Worm (Caenorhabditis elegans) whole organism, young adult: ENCODE results near the gene F17C11.2.

Experiments used
- ama-1 ChIP-seq, 3 experiments: fragments of 150-350 bp in 1 of 3; sonication (generic microtip) in 2 of 3; optimal IDR thresholded peaks; 2 replicates each; lab custom pipeline; 2014 to 2018; ENCODE audit warnings: missing biosample characterization in 2 of 3, missing genetic modification characterization in 2 of 3, missing genetic modification reagents in 2 of 3
- aptf-2 ChIP-seq: fragments of 200-800 bp; sonication (Bioruptor generic); conservative IDR thresholded peaks from 2 replicates; pipeline ENCODE4 v1.3.6; 2022; ENCODE audit warnings: missing genetic modification reagents, missing genetic modification characterization, missing compliant biosample characterization
- atf-7 ChIP-seq: sonication (generic microtip); optimal IDR thresholded peaks from 2 replicates; lab custom pipeline; 2017; ENCODE audit warnings: mild to moderate bottlenecking, missing genetic modification characterization, missing compliant biosample characterization
- dpl-1 ChIP-seq: fragments of 150-350 bp; optimal IDR thresholded peaks from 2 replicates; lab custom pipeline; 2014; ENCODE audit warnings: missing biosample characterization, missing genetic modification reagents, missing genetic modification characterization
- hrde-1 ChIP-seq: sonication (generic microtip); optimal IDR thresholded peaks from 2 replicates; lab custom pipeline; 2016; ENCODE audit warnings: missing genetic modification characterization, mild to moderate bottlenecking, missing compliant biosample characterization, moderate library complexity, missing genotype, missing genetic modification reagents, borderline replicate concordance
- lin-40 ChIP-seq: sonication (generic microtip); optimal IDR thresholded peaks from 2 replicates; lab custom pipeline; 2016; ENCODE audit warnings: missing genetic modification characterization, mild to moderate bottlenecking, missing compliant biosample characterization, missing genotype, missing genetic modification reagents
- lsl-1 ChIP-seq: fragments of 200-800 bp; sonication (Bioruptor generic); optimal IDR thresholded peaks from 2 replicates; lab custom pipeline; 2018; ENCODE audit warnings: mild to moderate bottlenecking, missing genetic modification characterization, moderate library complexity, missing compliant biosample characterization
- nhr-80 ChIP-seq: sonication (generic microtip); optimal IDR thresholded peaks from 2 replicates; lab custom pipeline; 2016; ENCODE audit warnings: missing genetic modification characterization, missing compliant biosample characterization
- pbrm-1 ChIP-seq: fragments of 200-800 bp; sonication (Bioruptor generic); IDR thresholded peaks from 2 replicates; pipeline ENCODE4 v1.3.6; 2022; ENCODE audit warnings: missing genetic modification reagents, missing genetic modification characterization, missing compliant biosample characterization
- pha-4 ChIP-seq: fragments of 150-350 bp; sonication (generic microtip); optimal IDR thresholded peaks from 2 replicates; lab custom pipeline; 2014; ENCODE audit warnings: missing biosample characterization, missing genetic modification reagents, missing genetic modification characterization
- unc-62 ChIP-seq: fragments of 150-350 bp; optimal IDR thresholded peaks from 2 replicates; lab custom pipeline; 2014; ENCODE audit warnings: missing biosample characterization, missing genetic modification reagents, missing genetic modification characterization
- xnd-1 ChIP-seq: sonication (generic microtip); optimal IDR thresholded peaks from 2 replicates; lab custom pipeline; 2016; ENCODE audit warnings: missing genotype, missing genetic modification reagents, missing genetic modification characterization, missing compliant biosample characterization

DNA sequence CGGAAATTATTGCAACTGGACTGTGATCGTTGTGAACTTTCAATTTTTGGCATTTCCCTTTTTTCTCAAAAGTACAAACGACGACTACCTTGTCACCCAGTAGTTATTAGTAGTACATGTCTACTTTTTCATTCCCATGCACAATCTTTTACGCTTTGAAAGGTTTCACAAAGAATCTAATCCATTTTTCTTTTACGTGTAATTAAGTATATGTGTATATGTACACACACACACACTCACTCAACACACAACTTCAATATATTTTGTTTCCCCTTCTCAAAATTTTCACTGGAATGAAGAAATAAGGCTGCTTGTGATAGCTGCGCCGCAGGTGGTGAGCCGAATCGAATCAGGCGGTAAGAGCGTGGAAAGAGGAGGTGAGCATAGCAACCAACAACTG, 23.3 kb upstream of the F17C11.2 start, which contains the start of gene F58B4.6:
- no peak for TF ChIP-seq atf-7 (tag; lab: Kevin White, UChicago)
- no peak for TF ChIP-seq pbrm-1 (GFP tag; lab: Robert Waterston, UW)
- no peak for TF ChIP-seq pha-4 (tag; lab: Kevin White, UChicago)
- TF ChIP-seq aptf-2 (GFP tag; lab: Robert Waterston, UW), result no peak
- TF ChIP-seq dpl-1 (GFP tag; lab: Kevin White, UChicago), result no peak
- TF ChIP-seq xnd-1, result no peak
- no peak for TF ChIP-seq unc-62
- TF ChIP-seq nhr-80 (tag; lab: Kevin White, UChicago), result no peak
- no peak for TF ChIP-seq ama-1 (optimal IDR thresholded peaks at IDR 0.05; lab: Kevin White, UChicago)
- no peak for TF ChIP-seq ama-1 (GFP tag; optimal IDR thresholded peaks at IDR 0.05; lab: Kevin White, UChicago)
- TF ChIP-seq lin-40, result no peak
- TF ChIP-seq hrde-1 (tag; lab: Kevin White, UChicago), result no peak
- TF ChIP-seq lsl-1 (GFP tag; lab: Kevin White, UChicago), result no peak
